Fruit fly (Drosophila melanogaster): ENCODE results near the gene cDIP.

The cDIP gene

DNA sequence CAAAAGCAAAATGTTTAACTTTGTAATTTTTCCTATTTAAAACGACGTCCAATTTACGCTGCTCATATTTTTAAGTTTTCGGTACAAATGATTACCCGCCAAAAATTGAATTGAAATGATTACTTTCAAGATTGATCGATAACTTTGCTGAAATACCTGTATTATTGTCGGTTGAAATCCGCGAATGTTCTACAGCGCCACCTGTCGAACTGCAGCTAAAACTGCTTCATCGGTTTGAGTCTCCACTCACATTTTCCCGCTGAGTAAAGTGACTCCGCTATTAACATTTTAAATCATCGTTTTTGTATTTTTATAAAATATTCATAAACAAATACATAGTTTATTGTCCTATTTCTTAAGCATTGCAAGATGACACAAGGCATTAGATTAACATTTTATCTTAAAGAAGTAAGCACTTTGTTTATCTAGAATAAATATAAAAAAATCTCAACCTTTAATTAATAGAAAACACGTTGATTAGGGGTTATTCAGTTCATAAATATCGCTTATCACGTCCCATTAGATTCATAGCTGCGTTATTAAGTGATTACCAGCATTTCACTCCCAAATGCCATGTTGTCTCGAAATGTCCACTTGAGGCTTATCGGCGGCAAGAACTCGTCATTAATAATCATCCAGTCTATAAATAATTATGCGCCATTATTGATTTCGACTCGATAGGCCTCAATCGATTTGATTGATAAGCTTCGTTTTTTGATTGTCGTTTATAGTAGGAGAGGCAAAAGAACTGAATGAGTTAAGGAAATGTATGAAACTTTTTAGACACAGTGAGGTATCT, 18.9 kb upstream of the cDIP start (continued):
- TF ChIP-seq NK7.1 (GFP tag; optimal IDR thresholded peaks at IDR 0.05) = no peak
- no peak for TF ChIP-seq CG3281 (GFP tag; optimal IDR thresholded peaks at IDR 0.05)
- no peak for TF ChIP-seq ase (GFP tag; IDR thresholded peaks at IDR 0.05)
- TF ChIP-seq Side (GFP tag; optimal IDR thresholded peaks at IDR 0.05) = no peak
- TF ChIP-seq wek (GFP tag; optimal IDR thresholded peaks at IDR 0.05) = no peak
- TF ChIP-seq stwl (tag; optimal IDR thresholded peaks at IDR 0.05) = peak; percentile 67
- TF ChIP-seq CG8290 (GFP tag; optimal IDR thresholded peaks at IDR 0.05) = peak; percentile 57
- peak in 1 of 2 experiments; percentile 17 for TF ChIP-seq CG8290 (tag; optimal IDR thresholded peaks at IDR 0.05)
- TF ChIP-seq ato (GFP tag; IDR thresholded peaks at IDR 0.05; ENCODE audit: partially characterized antibody) = peak; percentile 26; the same call in 1 of the 2 replicates
- no peak for TF ChIP-seq toy (GFP tag; IDR thresholded peaks at IDR 0.05)
- no peak for TF ChIP-seq Nf-YA (GFP tag; IDR thresholded peaks at IDR 0.05)
- TF ChIP-seq CG14860 (GFP tag; IDR thresholded peaks at IDR 0.05; ENCODE audit: partially characterized antibody) = 0 out of 3 replicates have a peak, but pooled peaks have one; percentile 8
- no peak for TF ChIP-seq Ravus (GFP tag; IDR thresholded peaks at IDR 0.05)
- TF ChIP-seq CG16815 (GFP tag; optimal IDR thresholded peaks at IDR 0.05) = no peak
- TF ChIP-seq CG3995 (GFP tag; optimal IDR thresholded peaks at IDR 0.05) = peak; percentile 45
- TF ChIP-seq gro (GFP tag; optimal IDR thresholded peaks at IDR 0.05) = no peak
- TF ChIP-seq gem (tag; optimal IDR thresholded peaks at IDR 0.05) = no peak
- no peak for TF ChIP-seq pum (GFP tag; optimal IDR thresholded peaks at IDR 0.05)

dm6 chr3R:21176663-21177145, 15.8 kb upstream of the cDIP start:
- no peak for TF ChIP-seq CG18476 (GFP tag; optimal IDR thresholded peaks at IDR 0.05)
- TF ChIP-seq Side (GFP tag; optimal IDR thresholded peaks at IDR 0.05) = peak; percentile 9
- TF ChIP-seq hth (optimal IDR thresholded peaks at IDR 0.05) = no peak
- no peak for TF ChIP-seq dpn (GFP tag; optimal IDR thresholded peaks at IDR 0.05)
- no peak for TF ChIP-seq Ssrp (tag; optimal IDR thresholded peaks at IDR 0.05)
- no peak for TF ChIP-seq Sin3A (optimal IDR thresholded peaks at IDR 0.05)
- no peak for TF ChIP-seq insv (GFP tag; optimal IDR thresholded peaks at IDR 0.05)
- TF ChIP-seq ranshi (GFP tag; IDR thresholded peaks at IDR 0.05) = no peak
- no peak for TF ChIP-seq GATAe (GFP tag; conservative IDR thresholded peaks at IDR 0.05)
- no peak for TF ChIP-seq twi (tag; optimal IDR thresholded peaks at IDR 0.05)
- peak; percentile 50; the same call in 1 of the 3 replicates for TF ChIP-seq ci (GFP tag; IDR thresholded peaks at IDR 0.05)
- TF ChIP-seq CG12942 (GFP tag; optimal IDR thresholded peaks at IDR 0.05) = no peak
- no peak for TF ChIP-seq cas (GFP tag; IDR thresholded peaks at IDR 0.05)
- TF ChIP-seq nom (GFP tag; optimal IDR thresholded peaks at IDR 0.05) = peak; percentile 47
- no peak for TF ChIP-seq CG10267 (tag; optimal IDR thresholded peaks at IDR 0.05)
- TF ChIP-seq croc (GFP tag; conservative IDR thresholded peaks at IDR 0.05) = no peak
- TF ChIP-seq CG10431 (GFP tag; optimal IDR thresholded peaks at IDR 0.05) = peak; percentile 6
- TF ChIP-seq CG3281 (GFP tag; optimal IDR thresholded peaks at IDR 0.05) = peak; percentile 49
- peak; percentile 43; the same call in 1 of the 2 replicates for TF ChIP-seq CG9932 (GFP tag; IDR thresholded peaks at IDR 0.05)
- peak; percentile 21 for TF ChIP-seq D19A (tag; optimal IDR thresholded peaks at IDR 0.05)
- TF ChIP-seq Hr3 (GFP tag; optimal IDR thresholded peaks at IDR 0.05) = no peak
- no peak for TF ChIP-seq CG5245 (GFP tag; optimal IDR thresholded peaks at IDR 0.05)
- peak; percentile 26 for TF ChIP-seq CG2875 (GFP tag; optimal IDR thresholded peaks at IDR 0.05)
- TF ChIP-seq ttk (GFP tag; IDR thresholded peaks at IDR 0.05) = no peak
- peak; percentile 28 for TF ChIP-seq Blimp-1 (GFP tag; optimal IDR thresholded peaks at IDR 0.05)
- no peak for TF ChIP-seq CG32772 (GFP tag; IDR thresholded peaks at IDR 0.05)
- TF ChIP-seq CG7987 (GFP tag; optimal IDR thresholded peaks at IDR 0.05) = no peak
- TF ChIP-seq NFAT (GFP tag; IDR thresholded peaks at IDR 0.05) = peak; percentile 47; the same call in 1 of the 2 replicates
- TF ChIP-seq CG1233 (GFP tag; optimal IDR thresholded peaks at IDR 0.05) = peak; percentile 22
- TF ChIP-seq CG4282 (GFP tag; optimal IDR thresholded peaks at IDR 0.05) = no peak
- no peak for TF ChIP-seq tio (GFP tag; optimal IDR thresholded peaks at IDR 0.05)
- peak; percentile 36 for TF ChIP-seq caup (GFP tag; optimal IDR thresholded peaks at IDR 0.05; ENCODE audit: severe bottlenecking)
- no peak for TF ChIP-seq C15 (GFP tag; IDR thresholded peaks at IDR 0.05)

All from whole organism, embryonic.